Fruit fly (Drosophila melanogaster) whole organism, pupa: ENCODE results near the gene Nup358.

Experiments used
- CG14655 ChIP-seq: fragments of 200-800 bp; sonication (Bioruptor generic); optimal IDR thresholded peaks from 3 replicates; lab custom pipeline; 2017; ENCODE audit warnings: mild to moderate bottlenecking, missing biosample characterization, missing genetic modification reagents, missing genetic modification characterization
- CG15710 ChIP-seq: fragments of 200-800 bp; sonication (Bioruptor generic); optimal IDR thresholded peaks from 2 replicates; lab custom pipeline; 2018; ENCODE audit warnings: missing biosample characterization, mild to moderate bottlenecking, missing genetic modification characterization, moderate library complexity
- CG34367 ChIP-seq: fragments of 200-800 bp; sonication (Bioruptor generic); optimal IDR thresholded peaks from 2 replicates; lab custom pipeline; 2018; ENCODE audit warnings: missing biosample characterization, mild to moderate bottlenecking, missing genetic modification characterization
- CG4496 ChIP-seq: fragments of 200-800 bp; sonication (Bioruptor generic); IDR thresholded peaks from 3 replicates; pipeline ENCODE4 v1.3.6; 2022; ENCODE audit warnings: missing biosample characterization, missing genetic modification characterization
- CG8159 ChIP-seq: fragments of 200-800 bp; sonication (Bioruptor generic); optimal IDR thresholded peaks from 3 replicates; lab custom pipeline; 2018; ENCODE audit warnings: missing biosample characterization, mild to moderate bottlenecking, missing genetic modification characterization, moderate library complexity
- CG8301 ChIP-seq: fragments of 200-800 bp; sonication (Bioruptor generic); optimal IDR thresholded peaks from 2 replicates; lab custom pipeline; 2018; ENCODE audit warnings: missing biosample characterization, mild to moderate bottlenecking, missing genetic modification characterization
- D1 ChIP-seq: fragments of 200-800 bp; sonication (Bioruptor generic); optimal IDR thresholded peaks from 2 replicates; lab custom pipeline; 2018; ENCODE audit warnings: missing biosample characterization, mild to moderate bottlenecking, missing genetic modification characterization, moderate library complexity
- EcR ChIP-seq: fragments of 200-800 bp; sonication (Bioruptor generic); optimal IDR thresholded peaks from 3 replicates; lab custom pipeline; 2019; ENCODE audit warnings: missing biosample characterization, missing genetic modification characterization, mild to moderate bottlenecking, moderate library complexity, missing genetic modification reagents
- Ets98B ChIP-seq: fragments of 200-800 bp; sonication (Bioruptor generic); IDR thresholded peaks from 2 replicates; pipeline ENCODE4 v1.3.6; 2022; ENCODE audit warnings: missing biosample characterization, missing genetic modification characterization
- Pif1A ChIP-seq: fragments of 200-800 bp; sonication (Bioruptor generic); optimal IDR thresholded peaks from 3 replicates; lab custom pipeline; 2016; ENCODE audit warnings: missing biosample characterization, missing genetic modification characterization
- Snoo ChIP-seq: fragments of 200-800 bp; sonication (Bioruptor generic); optimal IDR thresholded peaks from 3 replicates; lab custom pipeline; 2017; ENCODE audit warnings: missing biosample characterization, mild to moderate bottlenecking, missing genetic modification characterization, inconsistent platforms
- fd96Ca ChIP-seq: fragments of 200-800 bp; sonication (Bioruptor generic); IDR thresholded peaks from 3 replicates; pipeline ENCODE4 v1.3.6; 2022; ENCODE audit warnings: missing biosample characterization, missing genetic modification characterization

dm6 chr3R:25236121-25236520, 13.0 kb upstream of the Nup358 start:
- no peak for TF ChIP-seq CG8159
- no peak for TF ChIP-seq Pif1A (GFP tag; lab: Kevin White, UChicago)
- no peak for TF ChIP-seq D1 (tag; lab: Kevin White, UChicago)
- no peak for TF ChIP-seq CG34367 (tag; lab: Kevin White, UChicago)
- no peak for TF ChIP-seq CG8301
- no peak for TF ChIP-seq CG15710 (tag; lab: Kevin White, UChicago)
- no peak for TF ChIP-seq fd96Ca (GFP tag; lab: Robert Waterston, UW)
- TF ChIP-seq Snoo (tag; lab: Kevin White, UChicago) = no peak
- TF ChIP-seq Ets98B = no peak
- no peak for TF ChIP-seq CG14655 (GFP tag; lab: Kevin White, UChicago)
- TF ChIP-seq EcR (GFP tag; lab: Kevin White, UChicago) = no peak
- TF ChIP-seq CG4496 = no peak
